Worm (Caenorhabditis elegans) whole organism, early embryonic: ENCODE results near the gene bath-38.

Source experiments
- aly-1 ChIP-seq: sonication (generic microtip); optimal IDR thresholded peaks from 2 replicates; lab custom pipeline; 2016; ENCODE audit warnings: missing genetic modification characterization, missing compliant biosample characterization
- ama-1 ChIP-seq: fragments of 150-350 bp; optimal IDR thresholded peaks from 2 replicates; lab custom pipeline; 2014
- ceh-36 ChIP-seq: sonication (generic microtip); optimal IDR thresholded peaks from 2 replicates; lab custom pipeline; 2016; ENCODE audit warnings: missing genetic modification characterization, inconsistent platforms, missing compliant biosample characterization
- ets-7 ChIP-seq: sonication (generic microtip); optimal IDR thresholded peaks from 2 replicates; lab custom pipeline; 2016; ENCODE audit warnings: missing genotype, missing genetic modification characterization, missing compliant biosample characterization
- flt-1 ChIP-seq: fragments of 200-800 bp; sonication (Bioruptor generic); IDR thresholded peaks from 2 replicates; pipeline ENCODE4 v1.3.6; 2022; ENCODE audit warnings: missing genetic modification characterization, missing compliant biosample characterization
- hmbx-1 ChIP-seq: sonication (generic microtip); optimal IDR thresholded peaks from 2 replicates; lab custom pipeline; 2016; ENCODE audit warnings: mild to moderate bottlenecking, missing genetic modification characterization, missing compliant biosample characterization
- hmg-4 ChIP-seq: fragments of 200-800 bp; sonication (Bioruptor generic); optimal IDR thresholded peaks from 2 replicates; lab custom pipeline; 2018; ENCODE audit warnings: mild to moderate bottlenecking, missing genetic modification characterization, missing compliant biosample characterization
- hnd-1 ChIP-seq: sonication (generic microtip); optimal IDR thresholded peaks from 2 replicates; lab custom pipeline; 2016; ENCODE audit warnings: missing genetic modification characterization, missing compliant biosample characterization
- sea-1 ChIP-seq: fragments of 200-800 bp; sonication (Bioruptor generic); conservative IDR thresholded peaks from 2 replicates; pipeline ENCODE4 v1.3.6; 2022; ENCODE audit warnings: missing genetic modification characterization, missing compliant biosample characterization
- tbx-11 ChIP-seq: fragments of 200-800 bp; sonication (Bioruptor generic); IDR thresholded peaks from 2 replicates; pipeline ENCODE4 v1.3.6; 2022; ENCODE audit warnings: missing genetic modification characterization, missing compliant biosample characterization
- tra-4 ChIP-seq: sonication (generic microtip); optimal IDR thresholded peaks from 2 replicates; lab custom pipeline; 2017; ENCODE audit warnings: missing genetic modification characterization, missing compliant biosample characterization

ce11 chrII:10001065-10001464, 44.0 kb downstream of the bath-38 start, which contains the start of gene nlt-1:
- TF ChIP-seq ceh-36 (tag; lab: Kevin White, UChicago), result no peak
- no peak for TF ChIP-seq hnd-1
- TF ChIP-seq flt-1, result no peak
- no peak for TF ChIP-seq sea-1 (GFP tag; lab: Robert Waterston, UW)
- no peak for TF ChIP-seq ama-1 (lab: Kevin White, UChicago)
- TF ChIP-seq aly-1, result no peak
- no peak for TF ChIP-seq ets-7
- no peak for TF ChIP-seq hmbx-1 (tag; lab: Kevin White, UChicago)
- no peak for TF ChIP-seq tbx-11 (GFP tag; lab: Robert Waterston, UW)
- no peak for TF ChIP-seq hmg-4 (GFP tag; lab: Kevin White, UChicago)
- no peak for TF ChIP-seq tra-4 (tag; lab: Kevin White, UChicago)
